Fruit fly (Drosophila melanogaster): ENCODE measurements around the gene CG7772.

Gene CG7772

DNA sequence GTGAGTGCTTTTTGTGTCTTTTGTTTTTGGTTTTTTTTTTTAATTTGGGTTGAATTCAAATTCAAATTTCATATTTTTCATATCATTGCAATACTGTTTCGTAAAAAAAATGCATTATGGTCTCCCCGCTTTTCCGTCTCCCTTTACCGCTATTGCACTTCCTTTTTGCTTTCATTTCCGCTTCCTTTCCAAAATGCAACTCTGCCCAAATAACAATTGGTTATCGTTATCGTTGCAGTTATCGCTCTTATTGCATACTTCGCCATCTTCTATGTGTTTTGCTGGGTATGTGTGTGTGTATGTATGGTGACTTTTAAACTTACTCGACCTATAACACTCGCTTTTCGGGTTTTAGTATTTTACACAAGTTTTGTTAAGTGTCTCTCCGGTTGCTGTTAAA is 42.0 kb downstream of the CG7772 start (continued):
- TF ChIP-seq caup (GFP tag; optimal IDR thresholded peaks at IDR 0.05; ENCODE audit: severe bottlenecking) (no peak), CG13123 (GFP tag; optimal IDR thresholded peaks at IDR 0.05) (no peak), C15 (GFP tag; IDR thresholded peaks at IDR 0.05) (no peak), MTF-1 (GFP tag; optimal IDR thresholded peaks at IDR 0.05; ENCODE audit: borderline replicate concordance) (no peak), CG17385 (GFP tag; optimal IDR thresholded peaks at IDR 0.05) (peak; percentile 6), Atf6 (GFP tag; IDR thresholded peaks at IDR 0.05) (no peak), chinmo (GFP tag; IDR thresholded peaks at IDR 0.05; ENCODE audit: partially characterized antibody) (no peak), ken (GFP tag; IDR thresholded peaks at IDR 0.05) (no peak), nom (GFP tag; optimal IDR thresholded peaks at IDR 0.05) (peak; percentile 22), ci (GFP tag; IDR thresholded peaks at IDR 0.05) (no peak), slbo (GFP tag; IDR thresholded peaks at IDR 0.05) (no peak), CG2889 (GFP tag; IDR thresholded peaks at IDR 0.05) (no peak), CG9727 (GFP tag; optimal IDR thresholded peaks at IDR 0.05) (peak; percentile 10), bcd (GFP tag; optimal IDR thresholded peaks at IDR 0.05) (no peak), cas (GFP tag; IDR thresholded peaks at IDR 0.05) (no peak), slp2 (GFP tag; optimal IDR thresholded peaks at IDR 0.05) (no peak), CG32532 (GFP tag; IDR thresholded peaks at IDR 0.05) (no peak), pan (optimal IDR thresholded peaks at IDR 0.05) (no peak), pan (GFP tag; optimal IDR thresholded peaks at IDR 0.05 in 1 of 2, IDR thresholded peaks at IDR 0.05 in 1 of 2) (no peak), cwo (GFP tag; optimal IDR thresholded peaks at IDR 0.05) (no peak), CG15601 (tag; optimal IDR thresholded peaks at IDR 0.05) (no peak), da (GFP tag; optimal IDR thresholded peaks at IDR 0.05) (no peak), Ssrp (tag; optimal IDR thresholded peaks at IDR 0.05) (no peak), CG5245 (GFP tag; optimal IDR thresholded peaks at IDR 0.05) (no peak), crc (GFP tag; optimal IDR thresholded peaks at IDR 0.05) (no peak), CG9817 (tag; optimal IDR thresholded peaks at IDR 0.05) (no peak), dan (GFP tag; IDR thresholded peaks at IDR 0.05) (no peak), peb (GFP tag; IDR thresholded peaks at IDR 0.05) (no peak), ac (GFP tag; optimal IDR thresholded peaks at IDR 0.05) (no peak), CG1603 (tag; optimal IDR thresholded peaks at IDR 0.05) (peak; percentile 33), CG10267 (tag; optimal IDR thresholded peaks at IDR 0.05) (peak; percentile 18), phol (tag; optimal IDR thresholded peaks at IDR 0.05) (peak; percentile 53), CG12219 (GFP tag; optimal IDR thresholded peaks at IDR 0.05) (no peak), CG17328 (GFP tag; IDR thresholded peaks at IDR 0.05) (0 out of 2 replicates have a peak, but pooled peaks have one; percentile 25), CG16813 (GFP tag; IDR thresholded peaks at IDR 0.05; ENCODE audit: partially characterized antibody) (no peak), CG3726 (GFP tag; IDR thresholded peaks at IDR 0.05) (no peak), gsb (GFP tag; IDR thresholded peaks at IDR 0.05) (no peak), CG17829 (tag; optimal IDR thresholded peaks at IDR 0.05) (no peak), sqz (GFP tag; optimal IDR thresholded peaks at IDR 0.05) (no peak), Chrac-16 (GFP tag; optimal IDR thresholded peaks at IDR 0.05) (no peak), CG9215 (GFP tag; IDR thresholded peaks at IDR 0.05) (no peak), TFAM (GFP tag; optimal IDR thresholded peaks at IDR 0.05) (no peak), stwl (tag; optimal IDR thresholded peaks at IDR 0.05) (peak; percentile 85), CG43689 (GFP tag; IDR thresholded peaks at IDR 0.05) (no peak), zf30C (GFP tag; optimal IDR thresholded peaks at IDR 0.05) (no peak), CG6813 (GFP tag; optimal IDR thresholded peaks at IDR 0.05) (no peak), CG6791 (GFP tag; IDR thresholded peaks at IDR 0.05; ENCODE audit: partially characterized antibody) (no peak), zen (tag; optimal IDR thresholded peaks at IDR 0.05) (peak; percentile 34), rib (GFP tag; IDR thresholded peaks at IDR 0.05) (no peak), sug (tag; optimal IDR thresholded peaks at IDR 0.05) (no peak), tll (GFP tag; optimal IDR thresholded peaks at IDR 0.05) (no peak)

Measured in whole organism, embryonic.